Fruit fly (Drosophila melanogaster) whole organism, embryonic: ENCODE measurements around the gene Trpgamma.

Source experiments
- Abd-B ChIP-seq: fragments of 200-800 bp; sonication (Bioruptor generic); optimal IDR thresholded peaks from 2 replicates; lab custom pipeline; 2018; ENCODE audit warnings: missing biosample characterization, mild to moderate bottlenecking, missing genetic modification characterization, moderate library complexity
- Asciz ChIP-seq: fragments of 200-800 bp; sonication (Bioruptor generic); optimal IDR thresholded peaks from 2 replicates; lab custom pipeline; 2017; ENCODE audit warnings: missing biosample characterization, mild to moderate bottlenecking, missing genetic modification characterization, missing genetic modification reagents
- Atf6 ChIP-seq: fragments of 200-800 bp; sonication (Bioruptor generic); IDR thresholded peaks from 2 replicates; pipeline ENCODE4 v1.3.6; 2022; ENCODE audit warnings: missing biosample characterization, missing genetic modification characterization
- Awh ChIP-seq: fragments of 200-800 bp; sonication (Bioruptor generic); IDR thresholded peaks from 2 replicates; pipeline ENCODE4, ENCODE4 v1.3.6; 2022; ENCODE audit warnings: missing biosample characterization, missing genetic modification characterization
- CG10274 ChIP-seq: fragments of 200-800 bp; sonication (Bioruptor generic); optimal IDR thresholded peaks from 3 replicates; lab custom pipeline; 2017; ENCODE audit warnings: missing biosample characterization, mild to moderate bottlenecking, missing genetic modification characterization
- CG10321 ChIP-seq: fragments of 200-800 bp; sonication (Bioruptor generic); IDR thresholded peaks from 2 replicates; pipeline ENCODE4 v1.3.6; 2022; ENCODE audit warnings: missing biosample characterization, missing genetic modification characterization
- CG10366 ChIP-seq: fragments of 200-800 bp; sonication (Bioruptor generic); IDR thresholded peaks from 2 replicates; pipeline ENCODE4 v1.3.6; 2022; ENCODE audit warnings: missing biosample characterization, missing genetic modification characterization
- CG10431 ChIP-seq: fragments of 200-800 bp; sonication (Bioruptor generic); optimal IDR thresholded peaks from 3 replicates; lab custom pipeline; 2018; ENCODE audit warnings: missing biosample characterization, mild to moderate bottlenecking, missing genetic modification characterization
- CG10565 ChIP-seq: fragments of 200-800 bp; sonication (Bioruptor generic); optimal IDR thresholded peaks from 3 replicates; lab custom pipeline; 2016; ENCODE audit warnings: missing biosample characterization, mild to moderate bottlenecking, missing genetic modification characterization
- CG12391 ChIP-seq: fragments of 200-800 bp; sonication (Bioruptor generic); optimal IDR thresholded peaks from 3 replicates; lab custom pipeline; 2018; ENCODE audit warnings: missing biosample characterization, mild to moderate bottlenecking, missing genetic modification characterization, moderate library complexity
- CG12744 ChIP-seq: fragments of 200-800 bp; sonication (Bioruptor generic); optimal IDR thresholded peaks from 2 replicates; lab custom pipeline; 2016; ENCODE audit warnings: missing biosample characterization, missing genetic modification characterization
- CG14710 ChIP-seq: fragments of 200-800 bp; sonication (Bioruptor generic); optimal IDR thresholded peaks from 3 replicates; lab custom pipeline; 2019; ENCODE audit warnings: missing biosample characterization, mild to moderate bottlenecking, missing genetic modification characterization, moderate library complexity
- CG15479 ChIP-seq: fragments of 200-800 bp; sonication (Bioruptor generic); optimal IDR thresholded peaks from 3 replicates; lab custom pipeline; 2019; ENCODE audit warnings: missing biosample characterization, mild to moderate bottlenecking, missing genetic modification characterization, moderate library complexity
- CG31365 ChIP-seq: fragments of 200-800 bp; sonication (Bioruptor generic); optimal IDR thresholded peaks from 2 replicates; lab custom pipeline; 2018; ENCODE audit warnings: missing biosample characterization, mild to moderate bottlenecking, missing genetic modification characterization
- CG4282 ChIP-seq: fragments of 200-800 bp; sonication (Bioruptor generic); optimal IDR thresholded peaks from 2 replicates; lab custom pipeline; 2016; ENCODE audit warnings: missing biosample characterization, missing genetic modification characterization
- CG4328 ChIP-seq: fragments of 200-800 bp; sonication (Bioruptor generic); optimal IDR thresholded peaks from 3 replicates; lab custom pipeline; 2017; ENCODE audit warnings: missing biosample characterization, missing genetic modification reagents, missing genetic modification characterization
- CG4730 ChIP-seq: fragments of 200-800 bp; sonication (Bioruptor generic); IDR thresholded peaks from 2 replicates; pipeline ENCODE4 v1.3.6; 2022; ENCODE audit warnings: missing biosample characterization, missing genetic modification characterization
- CG6683 ChIP-seq: fragments of 200-800 bp; sonication (Bioruptor generic); optimal IDR thresholded peaks from 2 replicates; lab custom pipeline; 2017; ENCODE audit warnings: missing biosample characterization, mild to moderate bottlenecking, missing genetic modification characterization, missing genetic modification reagents
- CG7839 ChIP-seq: fragments of 200-800 bp; sonication (Bioruptor generic); optimal IDR thresholded peaks from 3 replicates; lab custom pipeline; 2018; ENCODE audit warnings: missing biosample characterization, mild to moderate bottlenecking, missing genetic modification characterization, moderate library complexity
- CG8388 ChIP-seq: fragments of 200-800 bp; sonication (Bioruptor generic); optimal IDR thresholded peaks from 2 replicates; lab custom pipeline; 2019; ENCODE audit warnings: missing biosample characterization, mild to moderate bottlenecking, missing genetic modification characterization, moderate library complexity
- CG9215 ChIP-seq: fragments of 200-800 bp; sonication (Bioruptor generic); IDR thresholded peaks from 2 replicates; pipeline ENCODE4 v1.3.6; 2022; ENCODE audit warnings: missing biosample characterization, missing genetic modification characterization
- Dref ChIP-seq: fragments of 200-800 bp; sonication (Bioruptor generic); IDR thresholded peaks from 2 replicates; pipeline ENCODE4 v1.3.6; 2022; ENCODE audit warnings: missing biosample characterization, missing genetic modification characterization
- Fer1 ChIP-seq: fragments of 200-800 bp; sonication (Bioruptor generic); optimal IDR thresholded peaks from 2 replicates; lab custom pipeline; 2017; ENCODE audit warnings: missing biosample characterization, mild to moderate bottlenecking, missing genetic modification characterization
- Fer3 ChIP-seq: fragments of 200-800 bp; sonication (Bioruptor generic); optimal IDR thresholded peaks from 2 replicates; lab custom pipeline; 2018; ENCODE audit warnings: missing biosample characterization, mild to moderate bottlenecking, missing genetic modification characterization, moderate library complexity
- Hmr ChIP-seq: fragments of 200-800 bp; sonication (Bioruptor generic); optimal IDR thresholded peaks from 3 replicates; lab custom pipeline; 2017; ENCODE audit warnings: mild to moderate bottlenecking, missing biosample characterization, missing genetic modification reagents, missing genetic modification characterization
- Meics ChIP-seq: fragments of 200-800 bp; sonication (Bioruptor generic); optimal IDR thresholded peaks from 2 replicates; lab custom pipeline; 2017; ENCODE audit warnings: missing biosample characterization, mild to moderate bottlenecking, missing genetic modification characterization
- Poxn ChIP-seq: fragments of 200-800 bp; sonication (Bioruptor generic); IDR thresholded peaks from 2 replicates; pipeline ENCODE4 v1.3.6; 2022; ENCODE audit warnings: missing biosample characterization, missing genetic modification characterization
- Spps ChIP-seq: fragments of 200-800 bp; sonication (Bioruptor generic); optimal IDR thresholded peaks from 2 replicates; lab custom pipeline; 2018; ENCODE audit warnings: missing biosample characterization, mild to moderate bottlenecking, missing genetic modification characterization
- TFAM ChIP-seq: fragments of 200-800 bp; sonication (Bioruptor generic); optimal IDR thresholded peaks from 2 replicates; lab custom pipeline; 2017; ENCODE audit warnings: missing biosample characterization, missing genetic modification characterization, inconsistent platforms
- bowl ChIP-seq: fragments of 200-800 bp; sonication (Bioruptor generic); IDR thresholded peaks from 2 replicates; pipeline ENCODE4 v1.3.6; 2022; ENCODE audit warnings: missing biosample characterization, missing genetic modification characterization
- caup ChIP-seq: fragments of 200-800 bp; sonication (Bioruptor generic); optimal IDR thresholded peaks from 3 replicates; lab custom pipeline; 2017; ENCODE audit warnings: missing biosample characterization, mild to moderate bottlenecking, missing genetic modification characterization, moderate library complexity; ENCODE audit not compliant: severe bottlenecking
- crc ChIP-seq: fragments of 200-800 bp; sonication (Bioruptor generic); optimal IDR thresholded peaks from 2 replicates; lab custom pipeline; 2016; ENCODE audit warnings: missing biosample characterization, missing genetic modification characterization
- exex ChIP-seq: fragments of 200-800 bp; sonication (Bioruptor generic); optimal IDR thresholded peaks from 4 replicates; lab custom pipeline; 2018; ENCODE audit warnings: missing biosample characterization, mild to moderate bottlenecking, missing genetic modification characterization, moderate library complexity
- fd102C ChIP-seq: fragments of 200-800 bp; sonication (Bioruptor generic); optimal IDR thresholded peaks from 2 replicates; lab custom pipeline; 2018; ENCODE audit warnings: missing biosample characterization, mild to moderate bottlenecking, missing genetic modification characterization, moderate library complexity
- fd96Cb ChIP-seq: fragments of 200-800 bp; sonication (Bioruptor generic); optimal IDR thresholded peaks from 2 replicates; lab custom pipeline; 2018; ENCODE audit warnings: missing biosample characterization, mild to moderate bottlenecking, missing genetic modification characterization, moderate library complexity
- gem ChIP-seq: fragments of 200-800 bp; sonication (Bioruptor generic); optimal IDR thresholded peaks from 2 replicates; lab custom pipeline; 2019; ENCODE audit warnings: missing biosample characterization, mild to moderate bottlenecking, missing genetic modification characterization, moderate library complexity
- gro ChIP-seq: fragments of 200-800 bp; sonication (Bioruptor generic); optimal IDR thresholded peaks from 2 replicates; lab custom pipeline; 2016; ENCODE audit warnings: missing biosample characterization, missing genetic modification characterization
- hbn ChIP-seq: fragments of 200-800 bp; sonication (Bioruptor generic); IDR thresholded peaks from 2 replicates; pipeline ENCODE4 v1.3.6; 2022; ENCODE audit warnings: missing biosample characterization, missing genetic modification characterization; ENCODE audit not compliant: partially characterized antibody
- hkb ChIP-seq, 2 experiments: fragments of 200-800 bp in 1 of 2; fragments of >200 bp in 1 of 2; sonication (Bioruptor generic) in 1 of 2; IDR thresholded peaks in 1 of 2; optimal IDR thresholded peaks in 1 of 2; 2 replicates each; pipeline versions ENCODE4 v1.3.6 to Lab custom; 2017 to 2022; ENCODE audit warnings: missing biosample characterization in 1 of 2, missing genetic modification characterization in 1 of 2
- kni ChIP-seq: fragments of 200-800 bp; sonication (Bioruptor generic); optimal IDR thresholded peaks from 3 replicates; lab custom pipeline; 2017; ENCODE audit warnings: mild to moderate bottlenecking, missing biosample characterization, missing genetic modification reagents, missing genetic modification characterization
- nerfin-2 ChIP-seq: fragments of 200-800 bp; sonication (Bioruptor generic); IDR thresholded peaks from 2 replicates; pipeline ENCODE4 v1.3.6; 2022; ENCODE audit warnings: missing biosample characterization, missing genetic modification characterization; ENCODE audit not compliant: partially characterized antibody
- prd ChIP-seq, 3 experiments: fragments of >200 bp in 2 of 3; fragments of 200-800 bp in 1 of 3; sonication (Bioruptor generic) in 1 of 3; optimal IDR thresholded peaks in 2 of 3; IDR thresholded peaks in 1 of 3; 2 replicates in 2 of 3; 3 replicates in 1 of 3; pipeline versions ENCODE4 v1.3.6 to Lab custom; 2017 to 2022; ENCODE audit warnings: missing biosample characterization in 1 of 3, missing genetic modification characterization in 1 of 3
- sr ChIP-seq: fragments of 200-800 bp; sonication (Bioruptor generic); IDR thresholded peaks from 3 replicates; pipeline ENCODE4 v1.3.6; 2022; ENCODE audit warnings: missing biosample characterization, missing genetic modification characterization
- stwl ChIP-seq: fragments of 200-800 bp; sonication (Bioruptor generic); optimal IDR thresholded peaks from 3 replicates; lab custom pipeline; 2018; ENCODE audit warnings: missing biosample characterization, mild to moderate bottlenecking, missing genetic modification characterization, moderate library complexity
- twi ChIP-seq: fragments of 200-800 bp; optimal IDR thresholded peaks from 2 replicates; lab custom pipeline; 2019; ENCODE audit warnings: missing biosample characterization, mild to moderate bottlenecking, missing genetic modification characterization, moderate library complexity
- zfh2 ChIP-seq: fragments of 200-800 bp; sonication (Bioruptor generic); optimal IDR thresholded peaks from 2 replicates; lab custom pipeline; 2016; ENCODE audit warnings: missing biosample characterization, missing genetic modification characterization

Gene Trpgamma

DNA sequence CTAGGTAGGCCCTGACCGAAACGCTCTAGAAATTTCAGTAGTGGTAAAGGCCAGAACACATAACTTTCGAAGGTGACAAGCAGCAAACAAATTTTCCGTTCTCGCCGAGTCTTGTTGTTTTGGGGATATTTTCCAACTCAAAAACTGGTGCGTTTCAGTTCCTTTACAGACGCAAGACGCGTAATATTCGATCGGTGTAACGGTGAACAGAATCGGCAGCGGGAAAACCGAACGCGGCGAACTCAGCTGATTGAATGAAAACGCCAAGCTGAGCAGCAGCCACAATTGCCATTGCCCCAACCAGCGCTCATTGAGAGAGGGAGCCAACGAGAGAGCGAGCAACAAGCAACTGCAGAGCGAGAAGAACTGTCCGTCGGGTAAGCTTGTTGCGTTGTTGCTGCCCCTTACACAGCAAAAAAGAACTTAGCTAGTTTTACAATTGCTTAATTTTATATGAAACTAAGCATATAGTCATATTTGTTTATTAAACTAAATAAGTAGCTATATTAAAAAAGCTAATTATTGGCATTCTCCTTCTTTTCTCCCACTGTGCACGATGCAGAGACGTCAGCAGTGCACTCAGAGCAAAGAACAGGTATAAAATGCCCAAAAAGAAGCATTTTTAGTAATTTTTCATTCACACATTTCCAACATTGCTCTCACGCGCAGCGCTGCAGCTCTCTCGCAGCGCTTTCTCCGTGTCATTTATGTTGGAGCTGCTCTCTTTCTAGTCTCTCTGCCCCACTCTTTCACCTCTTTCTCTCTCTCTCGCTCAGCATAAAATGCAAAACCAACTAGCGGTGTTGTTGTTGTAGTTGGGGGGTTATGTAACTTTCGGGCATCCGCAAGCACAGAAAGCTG is 39.6 kb upstream of the Trpgamma start, which contains the start of the genes Cyt-c-d and CG31808 (continued):
- TF ChIP-seq CG6683 (GFP tag; lab: Kevin White, UChicago), result peak; percentile 95
- peak; percentile 72 for TF ChIP-seq CG31365 (tag; lab: Kevin White, UChicago)
- peak; percentile 97 for TF ChIP-seq CG8388 (GFP tag; lab: Kevin White, UChicago)
- TF ChIP-seq exex (tag; lab: Kevin White, UChicago), result peak; percentile 76
- peak; percentile 91 for TF ChIP-seq CG4328
- peak; percentile 83 for TF ChIP-seq TFAM (GFP tag; lab: Kevin White, UChicago)
- peak; percentile 85 for TF ChIP-seq kni (GFP tag; lab: Kevin White, UChicago)
- peak; percentile 96 for TF ChIP-seq Atf6 (GFP tag; lab: Robert Waterston, UW)
- TF ChIP-seq twi (tag; lab: Kevin White, UChicago), result peak; percentile 90
- TF ChIP-seq CG10274 (GFP tag; lab: Kevin White, UChicago), result peak; percentile 81
- TF ChIP-seq CG10565 (GFP tag; lab: Kevin White, UChicago), result peak; percentile 90
- TF ChIP-seq fd102C (GFP tag; lab: Kevin White, UChicago), result peak; percentile 65
- TF ChIP-seq sr (GFP tag; lab: Robert Waterston, UW), result peak; percentile 87
- TF ChIP-seq Poxn (GFP tag; lab: Robert Waterston, UW), result peak; percentile 74
- TF ChIP-seq zfh2 (GFP tag; lab: Kevin White, UChicago), result peak; percentile 75
- TF ChIP-seq gro (GFP tag; lab: Kevin White, UChicago), result peak; percentile 82
- peak; percentile 98 for TF ChIP-seq Asciz (GFP tag; lab: Kevin White, UChicago)
- TF ChIP-seq Dref (GFP tag; lab: Robert Waterston, UW), result no peak
- peak; percentile 86 for TF ChIP-seq CG10431
- peak; percentile 47 for TF ChIP-seq stwl (tag; lab: Kevin White, UChicago)
- TF ChIP-seq fd96Cb (tag; lab: Kevin White, UChicago), result peak; percentile 98
- TF ChIP-seq CG15479 (GFP tag; lab: Kevin White, UChicago), result no peak
- TF ChIP-seq CG14710 (tag; lab: Kevin White, UChicago), result peak; percentile 95
- TF ChIP-seq CG9215 (GFP tag; lab: Robert Waterston, UW), result peak; percentile 87
- peak; percentile 67 for TF ChIP-seq CG4282 (GFP tag; lab: Kevin White, UChicago)
- peak; percentile 97 for TF ChIP-seq Fer1 (GFP tag; lab: Kevin White, UChicago)
- TF ChIP-seq crc (GFP tag; lab: Kevin White, UChicago), result peak; percentile 82
- TF ChIP-seq gem (tag; lab: Kevin White, UChicago), result peak; percentile 99
- peak; percentile 68; the same call in 1 of the 2 replicates for TF ChIP-seq CG10321 (GFP tag; lab: Robert Waterston, UW)
- TF ChIP-seq bowl (GFP tag; lab: Robert Waterston, UW), result peak; percentile 96
- peak; percentile 98 for TF ChIP-seq CG10366 (GFP tag; lab: Robert Waterston, UW)
- TF ChIP-seq nerfin-2 (GFP tag; lab: Robert Waterston, UW), result no peak
- TF ChIP-seq Awh, result peak; percentile 98
- TF ChIP-seq Abd-B, result peak; percentile 95
- no peak for TF ChIP-seq hbn (GFP tag; lab: Robert Waterston, UW)
- TF ChIP-seq CG12391, result peak; percentile 99
- TF ChIP-seq prd (optimal IDR thresholded peaks at IDR 0.05; lab: Kevin White, UChicago), result no peak
- TF ChIP-seq prd (GFP tag; IDR thresholded peaks at IDR 0.05; lab: Robert Waterston, UW), result peak; percentile 98
- TF ChIP-seq Spps (tag; lab: Kevin White, UChicago), result peak; percentile 96
- TF ChIP-seq CG7839 (tag; lab: Kevin White, UChicago), result peak; percentile 97
- TF ChIP-seq Hmr (GFP tag; lab: Kevin White, UChicago), result peak; percentile 98
- peak; percentile 95 for TF ChIP-seq Fer3 (tag; lab: Kevin White, UChicago)
- peak; percentile 95 for TF ChIP-seq caup
- peak; percentile 96 for TF ChIP-seq CG4730
- TF ChIP-seq hkb (optimal IDR thresholded peaks at IDR 0.05; lab: Kevin White, UChicago), result no peak
- TF ChIP-seq hkb (GFP tag; IDR thresholded peaks at IDR 0.05; lab: Robert Waterston, UW), result peak; percentile 98
- peak; percentile 91 for TF ChIP-seq CG12744
- peak; percentile 95 for TF ChIP-seq Meics (GFP tag; lab: Kevin White, UChicago)
